Fruit fly (Drosophila melanogaster) whole organism, larva: Measurements from ENCODE around the gene CG5196.

ENCODE experiments used
- noc ChIP-seq: fragments of 200-800 bp; sonication (Bioruptor generic); optimal IDR thresholded peaks from 3 replicates; lab custom pipeline; 2019; ENCODE audit warnings: missing biosample characterization, mild to moderate bottlenecking, missing genetic modification characterization, moderate library complexity

CG5196 gene

dm6 chr3R:12408160-12408559 lies at the start of gene CG5196:
CG5196 (plus strand) TSS chr3R:12408316.
- TF ChIP-seq noc (tag; lab: Kevin White, UChicago): peak; percentile 37

DNA sequence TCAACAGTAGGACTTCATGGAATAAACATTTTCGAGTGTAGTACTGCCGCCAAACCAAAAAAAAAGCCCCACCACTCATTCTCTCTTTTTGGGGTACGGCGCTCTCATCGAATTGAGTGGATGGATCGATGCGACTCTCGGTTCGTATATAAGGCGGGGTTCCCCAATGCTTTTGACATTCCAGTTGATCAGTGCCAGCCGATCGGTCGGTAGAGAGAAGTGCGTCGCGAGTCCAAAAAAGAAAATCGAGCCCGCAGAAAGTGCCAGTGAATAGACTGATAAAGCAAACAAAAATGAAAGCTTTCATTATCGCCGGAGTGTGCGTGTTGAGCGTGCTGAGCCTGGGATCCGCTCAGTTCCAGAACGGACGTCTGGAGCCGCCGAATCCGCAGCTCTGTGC lies 48.3 kb upstream of the CG5196 start, which contains the start of gene CG4115:
CG4115 (plus strand) TSS at position 172 of the 400 bp plus-strand sequence.
- TF ChIP-seq noc (tag; lab: Kevin White, UChicago): no peak

dm6 chr3R:12361962-12362497 lies 46.1 kb upstream of the CG5196 start:
- TF ChIP-seq noc (tag; lab: Kevin White, UChicago): no peak

dm6 chr3R:12363544-12363943 lies 44.6 kb upstream of the CG5196 start:
- no peak for TF ChIP-seq noc (tag; lab: Kevin White, UChicago)

- no peak for TF ChIP-seq noc (tag; lab: Kevin White, UChicago)
Measured at dm6 chr3R:12364580-12364979, 43.5 kb upstream of the CG5196 start, which contains the start of gene Tim17a1. Tim17a1 (minus strand) TSS chr3R:12364680.

- peak; percentile 46 for TF ChIP-seq noc (tag; lab: Kevin White, UChicago)
Measured at dm6 chr3R:12365264-12365840, 42.8 kb upstream of the CG5196 start, which contains the start of gene GstD10. GstD10 (minus strand) TSS chr3R:12365735.

DNA sequence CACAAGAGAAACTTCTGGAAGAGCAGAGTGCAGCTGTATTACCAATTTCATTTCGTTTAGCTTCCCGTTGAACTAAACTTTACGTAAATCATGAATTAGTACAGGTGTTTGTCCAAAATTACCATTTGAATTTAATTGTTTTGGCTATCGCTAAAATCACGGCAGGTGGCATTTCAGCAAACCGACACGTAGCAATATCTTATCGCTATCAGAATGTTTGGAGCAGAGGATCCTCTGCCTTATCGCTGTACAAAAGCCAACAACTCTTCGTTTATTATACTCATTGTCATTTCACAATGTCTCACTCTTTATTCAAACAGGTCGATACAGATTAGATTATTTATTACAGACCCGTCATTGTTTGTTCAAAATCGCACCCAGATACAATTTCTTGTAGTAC lies 42.2 kb upstream of the CG5196 start:
- no peak for TF ChIP-seq noc (tag; lab: Kevin White, UChicago)

- no peak for TF ChIP-seq noc (tag; lab: Kevin White, UChicago)
Measured at dm6 chr3R:12367464-12367863, 40.7 kb upstream of the CG5196 start, which contains the start of gene GstD9. GstD9 (minus strand) TSS chr3R:12367564.

DNA sequence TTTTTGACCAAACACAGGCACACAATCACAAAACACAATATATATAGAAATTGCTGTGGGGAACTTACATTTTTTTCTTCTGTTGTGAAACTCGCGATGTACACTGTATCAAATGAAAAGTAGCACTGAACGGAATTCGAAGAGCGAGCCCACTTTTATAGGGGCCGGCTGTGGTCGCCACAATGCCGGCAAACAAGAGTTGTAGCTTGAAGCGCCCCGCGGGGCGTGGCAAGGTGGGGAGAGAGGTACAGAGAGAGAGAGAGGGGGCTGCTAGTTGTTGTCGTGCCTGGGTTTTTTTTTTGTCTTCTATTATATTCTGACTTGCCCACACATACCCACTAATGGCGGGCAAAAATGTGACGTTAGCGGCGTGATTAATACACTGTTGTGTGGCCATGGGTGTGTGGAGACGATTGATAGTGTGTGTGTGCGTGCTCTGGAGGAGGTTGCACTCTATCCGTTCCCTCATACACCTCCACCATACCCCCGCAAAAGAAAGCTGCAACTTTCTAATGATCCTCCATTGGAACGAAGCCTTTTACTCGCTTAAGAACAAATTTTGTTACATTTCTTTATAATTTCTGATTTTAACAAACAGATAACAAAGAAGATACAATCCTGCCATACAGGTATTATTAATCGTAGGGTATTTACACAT lies 38.9 kb upstream of the CG5196 start, which contains the start of gene GstD1:
GstD1 (minus strand) TSS at position 134 of the 658 bp plus-strand sequence.
- peak; percentile 87 for TF ChIP-seq noc (tag; lab: Kevin White, UChicago)

dm6 chr3R:12369793-12370642 lies 38.1 kb upstream of the CG5196 start:
- no peak for TF ChIP-seq noc (tag; lab: Kevin White, UChicago)

DNA sequence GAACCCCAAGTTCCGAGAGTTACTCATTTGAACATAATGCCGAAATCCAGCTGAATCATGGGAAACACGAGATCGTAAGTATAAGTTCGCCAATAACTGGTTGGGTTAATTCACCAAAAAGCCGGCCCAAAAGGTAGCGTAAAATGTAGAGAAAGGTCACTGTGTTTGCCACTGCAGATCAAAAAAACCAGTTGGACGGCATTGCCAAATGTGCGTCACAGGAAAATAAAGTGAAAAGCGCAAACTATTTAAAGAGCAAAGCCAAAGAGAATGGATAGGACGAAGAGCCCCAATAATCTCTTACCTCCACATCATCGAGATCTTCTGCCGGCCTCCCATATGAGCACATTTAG lies 37.5 kb upstream of the CG5196 start:
- peak; percentile 42 for TF ChIP-seq noc (tag; lab: Kevin White, UChicago)

DNA sequence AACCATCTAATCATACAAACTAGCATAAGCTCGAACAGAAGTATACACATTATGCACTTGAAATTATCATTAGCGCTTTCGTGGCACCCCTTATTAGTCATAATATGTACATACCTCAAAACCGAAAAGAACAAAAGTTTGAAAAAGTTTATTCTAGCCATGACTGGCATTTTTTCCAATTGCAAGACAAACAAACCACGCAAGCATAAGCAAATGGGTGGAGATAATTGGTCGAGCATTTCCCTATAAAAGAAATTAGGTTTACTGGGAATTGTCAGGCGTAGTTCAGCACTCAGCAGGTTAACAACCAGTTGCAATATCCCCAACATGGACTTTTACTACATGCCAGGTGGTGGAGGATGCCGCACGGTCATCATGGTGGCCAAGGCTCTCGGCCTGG lies 36.4 kb upstream of the CG5196 start, which contains the start of gene GstD2:
GstD2 (plus strand) TSS at position 301 of the 400 bp plus-strand sequence.
- no peak for TF ChIP-seq noc (tag; lab: Kevin White, UChicago)

- TF ChIP-seq noc (tag; lab: Kevin White, UChicago): no peak
Measured at dm6 chr3R:12372800-12373199, 35.3 kb upstream of the CG5196 start, which contains the start of gene GstD3. GstD3 (plus strand) TSS chr3R:12373068.

DNA sequence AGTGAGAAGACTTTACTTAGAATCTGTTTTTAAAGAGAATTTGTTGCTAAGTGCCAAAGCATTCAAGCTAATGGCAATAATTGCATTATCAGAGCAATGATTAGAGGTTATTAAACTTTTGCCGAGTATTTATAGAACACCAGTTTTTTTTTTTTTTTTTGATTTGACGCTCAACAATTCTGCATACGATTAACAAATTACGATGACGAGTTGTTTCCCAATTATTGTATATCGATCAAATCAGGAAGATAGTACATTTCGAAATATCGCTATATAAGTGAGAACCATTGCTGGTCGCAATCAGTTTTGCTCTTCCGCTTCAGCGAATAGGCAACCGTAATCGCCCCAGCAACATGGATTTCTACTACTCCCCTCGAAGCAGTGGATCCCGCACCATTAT lies 34.3 kb upstream of the CG5196 start, which contains the start of gene GstD4:
GstD4 (plus strand) TSS at position 301 of the 400 bp plus-strand sequence.
- no peak for TF ChIP-seq noc (tag; lab: Kevin White, UChicago)

DNA sequence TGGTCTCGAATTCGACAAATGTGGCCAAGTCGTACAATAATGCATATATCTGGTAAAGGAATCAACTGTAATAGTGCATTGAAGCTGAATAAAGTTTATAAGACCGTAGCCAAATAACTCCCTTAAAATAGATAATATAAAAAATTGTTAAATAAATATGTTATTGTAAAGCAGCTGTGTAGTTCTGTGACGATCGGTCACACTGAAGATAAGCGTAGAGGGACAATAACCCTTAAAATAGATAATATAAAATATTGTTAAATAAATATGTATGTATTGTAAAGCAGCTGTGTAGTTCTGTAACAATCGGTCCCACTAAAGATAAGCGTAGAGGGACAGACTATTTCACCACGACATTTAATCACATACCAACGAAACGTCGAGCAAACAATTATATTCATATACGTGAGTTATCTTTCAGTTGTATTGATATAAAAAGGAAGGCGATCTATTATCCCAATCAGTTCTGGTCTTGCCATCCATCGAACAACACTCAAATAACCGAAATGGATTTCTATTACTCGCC lies 32.8 kb upstream of the CG5196 start, which contains the start of gene GstD5:
GstD5 (plus strand) TSS at position 476 of the 526 bp plus-strand sequence.
- no peak for TF ChIP-seq noc (tag; lab: Kevin White, UChicago)
